Worm (Caenorhabditis elegans) whole organism, L1 larva: ENCODE measurements around the gene hum-4.

ENCODE experiments used
- C34B4.2 ChIP-seq: sonication (generic microtip); optimal IDR thresholded peaks from 2 replicates; lab custom pipeline; 2017; ENCODE audit warnings: mild to moderate bottlenecking, missing genetic modification characterization, missing compliant biosample characterization
- F16B12.6 ChIP-seq: fragments of 150-350 bp; optimal IDR thresholded peaks from 2 replicates; lab custom pipeline; 2014; ENCODE audit warnings: missing biosample characterization, missing genetic modification characterization
- Y116A8C.19 ChIP-seq: sonication (generic microtip); optimal IDR thresholded peaks from 2 replicates; lab custom pipeline; 2016; ENCODE audit warnings: missing compliant biosample characterization, missing genetic modification characterization, borderline replicate concordance
- aha-1 ChIP-seq: fragments of 150-350 bp; optimal IDR thresholded peaks from 2 replicates; lab custom pipeline; 2014; ENCODE audit warnings: missing biosample characterization, missing genetic modification characterization
- ama-1 ChIP-seq: fragments of 150-350 bp; optimal IDR thresholded peaks from 2 replicates; lab custom pipeline; 2014
- ceh-63 ChIP-seq: fragments of 200-800 bp; sonication (Bioruptor generic); optimal IDR thresholded peaks from 2 replicates; lab custom pipeline; 2018; ENCODE audit warnings: mild to moderate bottlenecking, missing genetic modification characterization, missing compliant biosample characterization
- ceh-8 ChIP-seq: fragments of 200-800 bp; sonication (Bioruptor generic); optimal IDR thresholded peaks from 2 replicates; lab custom pipeline; 2018; ENCODE audit warnings: mild to moderate bottlenecking, missing genetic modification characterization, moderate library complexity, missing compliant biosample characterization
- ceh-82 ChIP-seq, 3 experiments: fragments of 150-350 bp in 1 of 3; sonication (generic microtip) in 2 of 3; optimal IDR thresholded peaks; 2 replicates each; lab custom pipeline; 2014 to 2017; ENCODE audit warnings: missing biosample characterization in 3 of 3, missing genetic modification characterization in 3 of 3
- ceh-88 ChIP-seq: fragments of 200-800 bp; sonication (Bioruptor generic); IDR thresholded peaks from 2 replicates; pipeline ENCODE4 v1.3.6; 2022; ENCODE audit warnings: missing genetic modification characterization, missing compliant biosample characterization
- ces-1 ChIP-seq: fragments of 150-350 bp; optimal IDR thresholded peaks from 2 replicates; lab custom pipeline; 2014; ENCODE audit warnings: missing biosample characterization, missing genetic modification reagents, missing genetic modification characterization
- dsc-1 ChIP-seq: sonication (generic microtip); optimal IDR thresholded peaks from 2 replicates; lab custom pipeline; 2016; ENCODE audit warnings: mild to moderate bottlenecking, missing genetic modification characterization, missing compliant biosample characterization
- efl-3 ChIP-seq: fragments of 200-800 bp; sonication (Bioruptor generic); optimal IDR thresholded peaks from 2 replicates; lab custom pipeline; 2018; ENCODE audit warnings: mild to moderate bottlenecking, missing genetic modification characterization, missing compliant biosample characterization
- egl-13 ChIP-seq: sonication (generic microtip); optimal IDR thresholded peaks from 2 replicates; lab custom pipeline; 2016; ENCODE audit warnings: missing genotype, missing genetic modification reagents, missing genetic modification characterization, missing compliant biosample characterization
- egl-27 ChIP-seq, 2 experiments: fragments of 150-350 bp in 1 of 2; sonication (generic microtip); optimal IDR thresholded peaks; 3 replicates each; lab custom pipeline; 2017 to 2018; ENCODE audit warnings: missing biosample characterization in 2 of 2, missing genetic modification characterization in 2 of 2, missing genetic modification reagents in 2 of 2
- ets-5 ChIP-seq: fragments of 200-800 bp; sonication (Bioruptor generic); IDR thresholded peaks from 2 replicates; pipeline ENCODE4 v1.3.6; 2022; ENCODE audit warnings: missing genetic modification characterization, missing compliant biosample characterization
- fkh-10 ChIP-seq: sonication (generic microtip); optimal IDR thresholded peaks from 2 replicates; lab custom pipeline; 2017; ENCODE audit warnings: missing biosample characterization, missing genetic modification reagents, missing genetic modification characterization
- fkh-4 ChIP-seq: sonication (generic microtip); optimal IDR thresholded peaks from 2 replicates; lab custom pipeline; 2016; ENCODE audit warnings: missing compliant biosample characterization, missing genetic modification characterization, borderline replicate concordance
- grh-1 ChIP-seq: fragments of 200-800 bp; sonication (Bioruptor generic); IDR thresholded peaks from 2 replicates; pipeline ENCODE4 v1.3.6; 2022; ENCODE audit warnings: missing genetic modification reagents, missing genetic modification characterization, missing compliant biosample characterization
- hlh-17 ChIP-seq: fragments of 200-800 bp; sonication (Bioruptor generic); optimal IDR thresholded peaks from 2 replicates; lab custom pipeline; 2018; ENCODE audit warnings: missing genetic modification characterization, mild to moderate bottlenecking, missing compliant biosample characterization, moderate library complexity, borderline replicate concordance
- hlh-4 ChIP-seq: sonication (generic microtip); optimal IDR thresholded peaks from 2 replicates; lab custom pipeline; 2016; ENCODE audit warnings: mild to moderate bottlenecking, missing genetic modification characterization, missing compliant biosample characterization
- irx-1 ChIP-seq: sonication (generic microtip); optimal IDR thresholded peaks from 2 replicates; lab custom pipeline; 2016; ENCODE audit warnings: missing genetic modification characterization, missing compliant biosample characterization
- isw-1 ChIP-seq: fragments of 200-800 bp; sonication (Bioruptor generic); IDR thresholded peaks from 2 replicates; pipeline ENCODE4 v1.3.6; 2022; ENCODE audit warnings: missing genetic modification characterization, missing compliant biosample characterization
- jun-1 ChIP-seq: fragments of 150-350 bp; optimal IDR thresholded peaks from 2 replicates; lab custom pipeline; 2014; ENCODE audit warnings: missing biosample characterization, missing genetic modification reagents, missing genetic modification characterization
- lin-13 ChIP-seq: fragments of 150-350 bp; optimal IDR thresholded peaks from 2 replicates; lab custom pipeline; 2014; ENCODE audit warnings: missing biosample characterization, missing genetic modification reagents, missing genetic modification characterization
- lin-14 ChIP-seq: fragments of 200-800 bp; sonication (Bioruptor generic); optimal IDR thresholded peaks from 2 replicates; lab custom pipeline; 2018; ENCODE audit warnings: mild to moderate bottlenecking, missing genetic modification characterization, moderate library complexity, missing compliant biosample characterization
- lin-15B ChIP-seq: fragments of 150-350 bp; sonication (generic microtip); optimal IDR thresholded peaks from 3 replicates; lab custom pipeline; 2014; ENCODE audit warnings: missing biosample characterization, missing genetic modification characterization
- lin-35 ChIP-seq, 2 experiments: fragments of 150-350 bp; optimal IDR thresholded peaks; 2 replicates each; lab custom pipeline; 2014; ENCODE audit warnings: missing biosample characterization in 2 of 2, missing genetic modification characterization in 2 of 2, missing genetic modification reagents in 2 of 2
- lir-3 ChIP-seq: sonication (generic microtip); optimal IDR thresholded peaks from 2 replicates; lab custom pipeline; 2016; ENCODE audit warnings: mild to moderate bottlenecking, missing genetic modification characterization, moderate library complexity, missing compliant biosample characterization; ENCODE audit not compliant: poor library complexity
- lsy-2 ChIP-seq, 2 experiments: fragments of 150-350 bp; optimal IDR thresholded peaks; 2 replicates each; lab custom pipeline; 2014; ENCODE audit warnings: missing biosample characterization in 2 of 2, missing genetic modification characterization in 2 of 2
- mef-2 ChIP-seq: fragments of 150-350 bp; optimal IDR thresholded peaks from 2 replicates; lab custom pipeline; 2014; ENCODE audit warnings: missing biosample characterization, missing genetic modification characterization
- mep-1 ChIP-seq: fragments of 150-350 bp; optimal IDR thresholded peaks from 2 replicates; lab custom pipeline; 2014; ENCODE audit warnings: missing biosample characterization, missing genetic modification characterization
- nhr-20 ChIP-seq: sonication (generic microtip); optimal IDR thresholded peaks from 2 replicates; lab custom pipeline; 2016; ENCODE audit warnings: mild to moderate bottlenecking, missing genetic modification characterization, missing compliant biosample characterization
- nhr-237 ChIP-seq: fragments of 150-350 bp; optimal IDR thresholded peaks from 2 replicates; lab custom pipeline; 2014; ENCODE audit warnings: missing biosample characterization, missing genetic modification characterization
- nhr-47 ChIP-seq: sonication (generic microtip); optimal IDR thresholded peaks from 2 replicates; lab custom pipeline; 2016; ENCODE audit warnings: mild to moderate bottlenecking, missing genetic modification characterization, moderate library complexity, missing compliant biosample characterization
- nhr-71 ChIP-seq: sonication (generic microtip); optimal IDR thresholded peaks from 2 replicates; lab custom pipeline; 2016; ENCODE audit warnings: mild to moderate bottlenecking, missing genetic modification characterization, moderate library complexity, missing compliant biosample characterization
- nhr-84 ChIP-seq: sonication (generic microtip); optimal IDR thresholded peaks from 2 replicates; lab custom pipeline; 2017; ENCODE audit warnings: missing biosample characterization, missing genetic modification characterization
- nhr-90 ChIP-seq: sonication (generic microtip); optimal IDR thresholded peaks from 2 replicates; lab custom pipeline; 2016; ENCODE audit warnings: mild to moderate bottlenecking, missing genetic modification characterization, missing compliant biosample characterization; ENCODE audit not compliant: poor library complexity
- rnt-1 ChIP-seq: sonication (generic microtip); optimal IDR thresholded peaks from 2 replicates; lab custom pipeline; 2016; ENCODE audit warnings: mild to moderate bottlenecking, missing genetic modification characterization, moderate library complexity, missing compliant biosample characterization
- snu-23 ChIP-seq: sonication (generic microtip); optimal IDR thresholded peaks from 2 replicates; lab custom pipeline; 2016; ENCODE audit warnings: missing genetic modification characterization, missing compliant biosample characterization
- sox-4 ChIP-seq: sonication (generic microtip); optimal IDR thresholded peaks from 2 replicates; lab custom pipeline; 2016; ENCODE audit warnings: missing genetic modification characterization, missing compliant biosample characterization
- sptf-1 ChIP-seq: fragments of 150-350 bp; optimal IDR thresholded peaks from 2 replicates; lab custom pipeline; 2014; ENCODE audit warnings: missing biosample characterization, missing genetic modification characterization
- sup-37 ChIP-seq: fragments of 200-800 bp; sonication (Bioruptor generic); optimal IDR thresholded peaks from 2 replicates; lab custom pipeline; 2018; ENCODE audit warnings: mild to moderate bottlenecking, missing genetic modification characterization, missing compliant biosample characterization
- tlp-1 ChIP-seq: fragments of 150-350 bp; optimal IDR thresholded peaks from 2 replicates; lab custom pipeline; 2014; ENCODE audit warnings: missing biosample characterization, missing genetic modification characterization
- unc-130 ChIP-seq: fragments of 150-350 bp; optimal IDR thresholded peaks from 2 replicates; lab custom pipeline; 2017; ENCODE audit warnings: missing biosample characterization, missing genetic modification characterization, inconsistent platforms
- unc-30 ChIP-seq: sonication (generic microtip); optimal IDR thresholded peaks from 2 replicates; lab custom pipeline; 2017; ENCODE audit warnings: missing biosample characterization, missing genetic modification characterization
- unc-86 ChIP-seq: sonication (generic microtip); optimal IDR thresholded peaks from 2 replicates; lab custom pipeline; 2016; ENCODE audit warnings: missing genetic modification characterization, missing compliant biosample characterization
- xbp-1 ChIP-seq: sonication (generic microtip); optimal IDR thresholded peaks from 2 replicates; lab custom pipeline; 2016; ENCODE audit warnings: missing genetic modification characterization, missing compliant biosample characterization
- zip-4 ChIP-seq: fragments of 200-800 bp; sonication (Bioruptor generic); optimal IDR thresholded peaks from 2 replicates; lab custom pipeline; 2018; ENCODE audit warnings: mild to moderate bottlenecking, missing genetic modification characterization, moderate library complexity, missing compliant biosample characterization
- ztf-11 ChIP-seq, 2 experiments: sonication (generic microtip); optimal IDR thresholded peaks; 2 replicates each; lab custom pipeline; 2016 to 2017; ENCODE audit warnings: missing genetic modification characterization in 2 of 2, missing biosample characterization in 1 of 2, missing compliant biosample characterization in 1 of 2
- ztf-4 ChIP-seq: fragments of 150-350 bp; optimal IDR thresholded peaks from 2 replicates; lab custom pipeline; 2014; ENCODE audit warnings: missing biosample characterization, missing genetic modification characterization

hum-4 gene

DNA sequence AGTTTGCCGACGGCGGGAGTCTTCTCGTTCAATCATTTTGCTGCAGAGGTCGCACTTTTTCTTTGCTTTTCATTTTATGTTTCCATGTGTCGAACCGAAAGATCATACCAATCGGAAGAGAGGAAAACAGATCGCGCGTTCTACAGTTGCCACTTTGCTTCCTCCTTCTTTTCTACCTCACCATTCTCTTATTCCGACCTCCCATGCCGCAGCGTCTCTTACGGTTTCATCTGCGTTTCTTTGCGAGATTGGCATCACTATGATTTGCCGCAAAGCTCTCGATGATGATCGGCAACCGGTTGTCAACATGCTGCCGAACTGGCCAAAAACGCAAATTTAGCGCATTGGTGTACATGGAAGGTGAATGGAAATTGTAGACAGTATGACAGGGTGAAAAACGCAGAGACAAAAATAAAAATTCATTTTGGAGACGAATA lies 40.8 kb upstream of the hum-4 start (continued):
- TF ChIP-seq ces-1 (GFP tag; lab: Kevin White, UChicago) (no peak), mef-2 (tag; lab: Kevin White, UChicago) (no peak), rnt-1 (tag; lab: Kevin White, UChicago) (no peak), fkh-10 (GFP tag; lab: Kevin White, UChicago) (no peak), xbp-1 (tag; lab: Kevin White, UChicago) (no peak), lin-13 (GFP tag; lab: Kevin White, UChicago) (no peak), fkh-4 (tag; lab: Kevin White, UChicago) (no peak), lin-14 (GFP tag; lab: Kevin White, UChicago) (peak; percentile 96), egl-27 (tag; optimal IDR thresholded peaks at IDR 0.05; lab: Kevin White, UChicago) (no peak), lin-15B (tag; lab: Kevin White, UChicago) (no peak), nhr-71 (peak; percentile 11), ama-1 (lab: Kevin White, UChicago) (no peak), unc-30 (tag; lab: Kevin White, UChicago) (no peak), efl-3 (GFP tag; lab: Kevin White, UChicago) (no peak), zip-4 (GFP tag; lab: Kevin White, UChicago) (no peak), nhr-20 (tag; lab: Kevin White, UChicago) (peak; percentile 18), nhr-237 (peak; percentile 22), sptf-1 (tag; lab: Kevin White, UChicago) (no peak), ztf-11 (tag; optimal IDR thresholded peaks at IDR 0.05; lab: Kevin White, UChicago) (no peak), ceh-82 (tag; optimal IDR thresholded peaks at IDR 0.05; lab: Kevin White, UChicago) (no peak), mep-1 (tag; lab: Kevin White, UChicago) (no peak), Y116A8C.19 (no peak), tlp-1 (tag; lab: Kevin White, UChicago) (no peak), nhr-84 (tag; lab: Kevin White, UChicago) (no peak), unc-86 (tag; lab: Kevin White, UChicago) (no peak), lsy-2 (tag; optimal IDR thresholded peaks at IDR 0.05; lab: Kevin White, UChicago) (peak in 1 of 2 experiments; percentile 38), lin-35 (GFP tag; optimal IDR thresholded peaks at IDR 0.05; lab: Kevin White, UChicago) (no peak), ztf-4 (tag; lab: Kevin White, UChicago) (no peak), hlh-17 (no peak), nhr-47 (no peak), nhr-90 (tag; lab: Kevin White, UChicago) (peak; percentile 8), egl-13 (tag; lab: Kevin White, UChicago) (no peak), ceh-88 (0 out of 2 replicates have a peak, but pooled peaks have one; percentile 8), F16B12.6 (tag; lab: Kevin White, UChicago) (no peak), isw-1 (GFP tag; lab: Robert Waterston, UW) (no peak)

DNA sequence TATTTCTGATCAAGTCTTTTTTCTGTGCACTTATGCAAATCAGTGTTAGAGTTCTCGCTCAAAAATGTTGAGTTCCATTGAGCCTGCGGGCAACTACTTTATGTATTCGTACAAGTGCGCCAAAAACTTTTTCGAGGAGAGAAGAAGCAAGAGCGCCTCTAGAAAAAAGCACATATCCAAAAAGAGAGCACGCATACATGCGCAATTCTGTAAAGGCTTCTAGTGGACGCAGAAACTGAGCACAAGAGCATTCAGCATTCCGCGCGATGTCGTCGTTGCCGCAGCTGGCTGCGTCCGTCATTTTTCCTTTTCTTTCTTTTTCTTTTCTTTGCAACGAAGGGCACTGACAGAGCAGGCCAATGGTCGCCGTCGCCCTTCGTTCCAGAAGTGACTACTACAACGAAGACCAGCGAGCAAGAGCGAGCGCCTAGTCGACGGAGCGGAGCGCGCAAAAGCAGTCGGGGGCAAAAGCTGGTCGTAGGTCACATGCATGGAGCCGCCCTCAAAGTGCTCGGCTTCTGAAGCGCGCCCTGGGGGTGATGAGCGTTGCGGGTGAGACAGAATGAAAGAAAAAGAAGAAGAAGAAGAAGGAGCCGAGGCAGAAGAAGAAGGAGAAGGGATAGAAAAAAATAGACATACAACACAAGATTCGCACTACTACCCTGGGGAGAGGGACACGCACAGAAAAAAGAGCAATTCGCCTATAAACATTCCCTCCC lies 39.7 kb upstream of the hum-4 start:
- TF ChIP-seq C34B4.2: no peak
- peak; percentile 100 for TF ChIP-seq lin-14 (GFP tag; lab: Kevin White, UChicago)
- TF ChIP-seq grh-1 (GFP tag; lab: Robert Waterston, UW): no peak
- TF ChIP-seq lin-13 (GFP tag; lab: Kevin White, UChicago): no peak
- no peak for TF ChIP-seq aha-1
- no peak for TF ChIP-seq lir-3 (tag; lab: Kevin White, UChicago)
- TF ChIP-seq lin-35 (GFP tag; optimal IDR thresholded peaks at IDR 0.05; lab: Kevin White, UChicago): peak in 1 of 2 experiments; percentile 38
- peak; percentile 61 for TF ChIP-seq snu-23 (GFP tag; lab: Kevin White, UChicago)
- TF ChIP-seq dsc-1 (tag; lab: Kevin White, UChicago): peak; percentile 52
- TF ChIP-seq hlh-17: no peak
- peak; percentile 51 for TF ChIP-seq irx-1
- peak; percentile 24 for TF ChIP-seq sup-37
- no peak for TF ChIP-seq jun-1 (tag; lab: Kevin White, UChicago)
- TF ChIP-seq egl-13 (tag; lab: Kevin White, UChicago): peak; percentile 75
- TF ChIP-seq ceh-8 (GFP tag; lab: Kevin White, UChicago): peak; percentile 66
- no peak for TF ChIP-seq ets-5
- peak; percentile 1 for TF ChIP-seq unc-130
- peak; percentile 63 for TF ChIP-seq sox-4 (tag; lab: Kevin White, UChicago)
- TF ChIP-seq ztf-11 (tag; optimal IDR thresholded peaks at IDR 0.05; lab: Kevin White, UChicago): no peak
- TF ChIP-seq ceh-63 (GFP tag; lab: Kevin White, UChicago): no peak
- no peak for TF ChIP-seq hlh-4 (tag; lab: Kevin White, UChicago)
- TF ChIP-seq isw-1 (GFP tag; lab: Robert Waterston, UW): peak; percentile 60
